Worm (Caenorhabditis elegans): ENCODE measurements around the gene elp-1.

elp-1 gene

DNA sequence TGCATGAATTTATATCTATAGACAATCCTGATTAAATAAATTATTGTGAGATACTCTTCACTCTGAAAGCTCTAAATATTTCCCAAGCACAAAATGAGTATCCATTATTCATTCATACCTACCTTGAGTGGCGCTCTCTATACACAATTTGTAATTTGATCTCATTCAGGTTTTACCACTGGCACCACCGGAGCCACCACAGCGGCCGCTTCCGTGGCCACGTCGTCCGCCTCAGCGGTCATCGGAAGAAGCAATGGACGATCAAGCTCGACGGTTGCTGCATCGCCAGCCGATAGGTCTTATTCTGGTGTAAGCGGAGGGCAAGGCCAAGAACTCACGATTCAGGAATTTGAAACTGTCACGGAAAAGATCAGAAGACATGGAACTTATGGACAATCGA lies 12.7 kb downstream of the elp-1 start:
- TF ChIP-seq T22C8.4 (GFP tag; IDR thresholded peaks at IDR 0.05): no peak

DNA sequence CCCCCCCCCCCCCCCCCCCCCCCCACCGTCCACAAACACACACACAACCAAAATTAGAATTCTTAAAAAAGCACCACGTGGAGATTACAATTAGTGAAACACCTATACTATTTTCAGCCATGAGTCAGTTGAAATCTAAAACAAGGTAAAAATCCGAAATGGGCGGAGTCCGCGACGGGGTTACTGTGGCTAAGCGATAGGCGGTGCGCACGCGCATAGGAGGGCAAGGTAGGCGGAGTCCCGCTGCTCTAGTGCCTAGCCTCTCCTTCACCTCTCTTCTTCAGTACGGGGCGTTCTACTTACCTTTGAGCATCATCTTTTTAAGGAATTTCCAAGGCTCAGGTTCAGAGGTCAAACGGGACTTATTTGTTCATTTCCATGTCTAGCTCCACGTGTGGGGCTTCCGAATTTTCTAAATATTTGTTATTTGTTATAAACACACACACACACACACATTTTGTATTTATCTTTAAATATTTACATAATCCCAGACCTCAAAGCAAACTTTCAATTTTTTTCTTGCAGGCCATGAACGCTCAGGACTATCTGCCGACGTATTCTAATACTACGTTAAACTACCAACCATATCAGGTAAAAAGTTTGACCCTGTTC lies 13.5 kb downstream of the elp-1 start:
- TF ChIP-seq ztf-29 (GFP tag; IDR thresholded peaks at IDR 0.05): no peak
- no peak for TF ChIP-seq tab-1 (GFP tag; IDR thresholded peaks at IDR 0.05)
- TF ChIP-seq flt-1 (GFP tag; IDR thresholded peaks at IDR 0.05): no peak
- no peak for TF ChIP-seq ref-1 (GFP tag; conservative IDR thresholded peaks at IDR 0.05)
- TF ChIP-seq T22C8.4 (GFP tag; IDR thresholded peaks at IDR 0.05): no peak
- no peak for TF ChIP-seq klf-2 (GFP tag; conservative IDR thresholded peaks at IDR 0.05)
- no peak for TF ChIP-seq cog-1 (tag; optimal IDR thresholded peaks at IDR 0.05)
- no peak for TF ChIP-seq ztf-23 (GFP tag; IDR thresholded peaks at IDR 0.05)
- TF ChIP-seq med-1 (GFP tag; optimal IDR thresholded peaks at IDR 0.05; ENCODE audit: insufficient read depth): no peak

DNA sequence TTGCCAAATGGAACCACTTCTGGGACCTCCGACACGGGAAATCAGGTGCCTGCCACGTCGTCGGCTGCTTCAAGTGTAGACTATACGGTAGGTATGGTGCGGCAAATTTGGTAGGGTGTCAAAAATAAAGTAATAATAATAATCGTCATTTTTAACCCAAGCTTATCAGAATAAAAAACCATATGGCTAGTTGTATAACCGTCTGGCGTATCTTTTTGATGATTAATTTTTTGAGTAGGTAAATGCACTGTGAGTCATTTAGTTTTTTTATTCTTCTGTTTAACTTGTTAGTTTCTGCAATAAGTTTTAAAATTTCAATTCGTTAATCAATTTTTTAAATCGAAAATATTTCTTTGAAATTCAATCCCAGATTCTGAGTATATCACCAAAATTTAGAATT lies 14.5 kb downstream of the elp-1 start:
- TF ChIP-seq cog-1 (tag; optimal IDR thresholded peaks at IDR 0.05) (no peak), ztf-29 (GFP tag; IDR thresholded peaks at IDR 0.05) (no peak), med-1 (GFP tag; optimal IDR thresholded peaks at IDR 0.05; ENCODE audit: insufficient read depth) (no peak), tab-1 (GFP tag; IDR thresholded peaks at IDR 0.05) (no peak), flt-1 (GFP tag; IDR thresholded peaks at IDR 0.05) (no peak), T22C8.4 (GFP tag; IDR thresholded peaks at IDR 0.05) (no peak), ztf-23 (GFP tag; IDR thresholded peaks at IDR 0.05) (no peak), ref-1 (GFP tag; conservative IDR thresholded peaks at IDR 0.05) (no peak), klf-2 (GFP tag; conservative IDR thresholded peaks at IDR 0.05) (no peak)

DNA sequence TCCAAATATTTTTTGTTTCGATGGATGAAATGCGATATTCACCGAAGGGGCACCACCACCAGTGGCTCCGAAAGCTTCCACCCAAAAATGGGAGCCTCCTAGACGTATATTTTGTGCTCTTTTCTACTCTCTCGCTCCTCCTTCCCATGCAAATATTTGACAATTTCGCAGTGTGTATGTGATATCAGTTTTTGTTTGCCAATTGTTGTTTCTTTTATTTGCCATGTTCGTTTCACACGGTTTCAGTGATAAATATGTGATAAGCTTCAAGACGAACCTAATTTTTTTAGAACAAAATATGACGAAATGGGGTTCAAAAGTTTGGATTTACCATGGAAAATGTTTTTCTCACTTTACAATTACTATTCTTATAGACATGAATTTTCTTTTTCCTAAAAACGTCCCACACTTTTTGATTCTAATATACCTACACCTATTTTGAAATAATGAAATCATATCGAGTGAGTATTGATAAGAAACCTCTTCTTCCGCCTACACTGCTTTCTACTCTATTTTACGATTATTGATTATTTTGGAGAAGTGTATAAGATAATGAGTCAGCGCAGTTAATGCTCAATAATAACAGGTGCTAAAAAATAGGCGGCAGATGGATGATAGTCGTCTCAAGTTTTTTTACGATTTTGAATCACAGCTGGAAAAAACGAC lies 16.0 kb downstream of the elp-1 start:
- TF ChIP-seq med-1 (GFP tag; optimal IDR thresholded peaks at IDR 0.05; ENCODE audit: insufficient read depth) (no peak), ztf-23 (GFP tag; IDR thresholded peaks at IDR 0.05) (no peak), ztf-29 (GFP tag; IDR thresholded peaks at IDR 0.05) (no peak), klf-2 (GFP tag; conservative IDR thresholded peaks at IDR 0.05) (no peak), tab-1 (GFP tag; IDR thresholded peaks at IDR 0.05) (no peak), flt-1 (GFP tag; IDR thresholded peaks at IDR 0.05) (no peak), ref-1 (GFP tag; conservative IDR thresholded peaks at IDR 0.05) (no peak), cog-1 (tag; optimal IDR thresholded peaks at IDR 0.05) (no peak), T22C8.4 (GFP tag; IDR thresholded peaks at IDR 0.05) (no peak)

DNA sequence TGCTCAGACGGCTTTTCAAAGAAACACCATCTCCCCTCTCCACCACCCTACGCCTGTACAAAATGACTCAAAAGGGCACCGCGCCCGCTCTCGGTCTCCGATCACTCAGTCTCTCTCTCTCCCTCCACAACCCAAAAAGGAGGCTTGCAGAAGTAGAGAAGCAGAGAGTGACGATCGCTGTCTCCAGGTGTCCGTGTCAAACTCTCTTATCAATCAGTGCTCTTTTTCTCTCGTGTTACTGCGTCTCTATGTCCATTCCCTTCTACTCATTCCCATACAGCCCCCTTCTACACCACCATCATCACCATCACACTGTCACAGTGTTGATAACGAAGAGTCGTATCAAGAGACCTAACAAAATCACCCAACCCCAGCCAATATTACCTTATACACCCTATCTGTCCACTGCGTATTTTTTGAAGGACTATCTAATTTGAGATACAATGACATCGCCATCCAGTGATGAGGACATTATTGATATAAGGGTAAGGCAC lies 17.3 kb downstream of the elp-1 start, which contains the start of gene pha-4:
TSS of gene pha-4 (plus strand) at position 444 of the 494 bp plus-strand sequence.
- TF ChIP-seq med-1 (GFP tag; optimal IDR thresholded peaks at IDR 0.05; ENCODE audit: insufficient read depth): no peak
- TF ChIP-seq ztf-29 (GFP tag; IDR thresholded peaks at IDR 0.05): 0 out of 2 replicates have a peak, but pooled peaks have one; percentile 39

DNA sequence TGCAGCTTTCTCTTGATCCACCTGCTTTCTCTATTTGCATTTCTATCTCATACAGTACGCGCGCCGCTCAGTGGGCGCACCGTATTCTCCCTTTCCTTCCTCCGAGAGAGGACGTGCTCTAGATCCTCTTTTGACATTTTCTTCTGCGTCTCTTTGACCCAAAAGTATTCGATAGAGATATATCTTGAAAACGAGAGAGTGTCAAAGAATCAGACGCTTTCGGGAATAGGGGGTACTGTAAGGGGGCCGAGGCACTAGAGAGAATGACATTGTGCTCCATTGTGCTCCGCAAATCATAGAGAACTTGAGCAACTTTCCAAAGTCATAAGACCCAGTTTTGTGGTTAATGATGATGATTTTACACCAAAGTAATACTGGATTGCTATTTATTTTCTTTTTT lies 20.9 kb downstream of the elp-1 start:
- no peak for TF ChIP-seq ztf-29 (GFP tag; IDR thresholded peaks at IDR 0.05)
- TF ChIP-seq tab-1 (GFP tag; IDR thresholded peaks at IDR 0.05): no peak
- TF ChIP-seq cog-1 (tag; optimal IDR thresholded peaks at IDR 0.05): no peak
- TF ChIP-seq flt-1 (GFP tag; IDR thresholded peaks at IDR 0.05): no peak
- no peak for TF ChIP-seq klf-2 (GFP tag; conservative IDR thresholded peaks at IDR 0.05)
- no peak for TF ChIP-seq ztf-23 (GFP tag; IDR thresholded peaks at IDR 0.05)
- no peak for TF ChIP-seq T22C8.4 (GFP tag; IDR thresholded peaks at IDR 0.05)
- TF ChIP-seq med-1 (GFP tag; optimal IDR thresholded peaks at IDR 0.05; ENCODE audit: insufficient read depth): no peak
- no peak for TF ChIP-seq ref-1 (GFP tag; conservative IDR thresholded peaks at IDR 0.05)

DNA sequence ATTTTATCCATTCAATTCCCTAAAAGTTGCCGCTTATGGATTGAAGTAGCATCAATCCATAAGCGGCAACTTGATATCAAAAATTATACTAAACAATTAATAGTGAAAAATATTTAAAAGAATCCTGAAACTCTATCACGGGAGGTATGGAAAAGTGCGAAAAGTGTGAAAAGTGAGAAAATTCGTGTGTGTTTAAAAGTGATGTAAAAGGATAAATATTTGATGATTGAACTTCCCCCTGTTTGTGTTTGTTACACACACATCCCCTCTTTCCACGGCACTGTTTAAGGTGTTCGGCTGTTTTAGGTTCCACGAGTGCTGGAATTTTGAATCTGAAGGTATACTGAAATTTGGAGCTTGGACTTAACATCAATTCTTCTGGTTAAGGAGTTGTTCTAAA lies 22.0 kb downstream of the elp-1 start:
- no peak for TF ChIP-seq T22C8.4 (GFP tag; IDR thresholded peaks at IDR 0.05)
- TF ChIP-seq ref-1 (GFP tag; conservative IDR thresholded peaks at IDR 0.05): no peak
- no peak for TF ChIP-seq ztf-29 (GFP tag; IDR thresholded peaks at IDR 0.05)
- TF ChIP-seq flt-1 (GFP tag; IDR thresholded peaks at IDR 0.05): no peak
- TF ChIP-seq cog-1 (tag; optimal IDR thresholded peaks at IDR 0.05): no peak
- no peak for TF ChIP-seq med-1 (GFP tag; optimal IDR thresholded peaks at IDR 0.05; ENCODE audit: insufficient read depth)
- TF ChIP-seq klf-2 (GFP tag; conservative IDR thresholded peaks at IDR 0.05): no peak
- no peak for TF ChIP-seq tab-1 (GFP tag; IDR thresholded peaks at IDR 0.05)
- no peak for TF ChIP-seq ztf-23 (GFP tag; IDR thresholded peaks at IDR 0.05)

DNA sequence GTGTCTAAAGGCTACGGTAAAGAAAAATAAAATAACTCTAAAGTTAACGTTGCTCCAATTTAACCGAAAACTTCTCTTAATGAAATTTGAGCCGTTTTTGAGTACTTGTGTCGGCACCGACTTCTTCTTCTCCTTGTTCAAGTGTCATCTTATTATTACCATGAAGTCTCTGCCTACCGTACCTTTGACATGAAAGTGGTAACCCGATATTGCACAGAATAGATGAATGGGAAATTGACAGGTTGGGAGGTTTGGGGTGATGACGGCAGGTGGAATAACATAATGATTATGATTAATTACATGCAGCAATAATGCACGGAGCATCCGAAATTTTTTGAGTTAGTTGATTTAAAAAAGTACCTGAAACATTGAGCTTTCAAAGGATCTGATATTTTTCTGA lies 23.2 kb downstream of the elp-1 start:
- TF ChIP-seq med-1 (GFP tag; optimal IDR thresholded peaks at IDR 0.05; ENCODE audit: insufficient read depth): no peak
- no peak for TF ChIP-seq ref-1 (GFP tag; conservative IDR thresholded peaks at IDR 0.05)

DNA sequence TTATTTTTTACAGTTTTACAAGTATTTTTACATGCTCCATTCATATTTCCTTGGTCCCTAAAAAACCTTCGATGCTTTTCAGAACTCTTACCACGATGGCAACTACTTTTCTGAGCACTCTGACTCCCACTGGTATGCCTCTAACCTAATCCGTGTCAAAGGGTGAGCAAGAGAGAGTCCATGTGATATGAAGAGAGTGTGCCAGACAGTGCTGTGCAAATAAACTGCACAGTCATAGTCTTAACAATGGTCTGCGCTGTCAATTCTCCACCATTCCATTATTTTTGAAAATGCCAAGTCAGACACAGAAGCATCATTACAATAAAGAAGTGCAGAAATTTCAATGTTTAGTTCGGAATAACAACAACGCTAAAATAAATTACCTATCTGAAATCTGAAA lies 24.7 kb downstream of the elp-1 start:
- TF ChIP-seq ztf-23 (GFP tag; IDR thresholded peaks at IDR 0.05): no peak

DNA sequence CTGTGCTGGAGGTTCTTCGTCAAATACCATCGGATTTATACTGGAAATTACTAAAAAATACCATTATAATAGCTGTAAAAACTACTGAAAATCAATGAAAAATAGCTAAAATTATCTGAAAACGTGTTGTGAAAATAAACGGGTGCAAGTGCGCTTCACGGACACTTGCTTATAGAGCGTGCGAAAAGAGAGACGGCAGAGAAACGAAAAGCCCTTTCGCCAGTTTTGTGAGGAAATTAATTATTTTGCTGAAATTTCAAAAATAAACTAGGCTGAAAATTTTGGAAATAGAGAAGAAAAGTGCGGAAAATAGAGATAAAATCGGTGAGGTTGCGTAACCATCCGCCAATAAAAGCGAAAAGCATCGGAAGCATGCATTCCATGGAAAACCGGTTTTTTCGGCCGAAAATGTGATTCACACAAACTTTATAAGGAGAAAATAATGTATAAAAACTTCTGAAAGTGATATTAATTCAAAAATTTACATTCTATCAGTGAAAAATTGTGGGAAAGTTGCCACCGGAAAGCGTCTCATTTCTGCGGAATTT lies 25.6 kb downstream of the elp-1 start, which contains the start of gene dnj-25:
TSS of gene dnj-25 (minus strand) at position 57 of the 548 bp plus-strand sequence.
- TF ChIP-seq tab-1 (GFP tag; IDR thresholded peaks at IDR 0.05) (no peak), med-1 (GFP tag; optimal IDR thresholded peaks at IDR 0.05; ENCODE audit: insufficient read depth) (no peak)
